Worm (Caenorhabditis elegans) whole organism, mixed stage, embryonic: ENCODE measurements around the gene Y69A2AR.22.

Experiments
- drap-1 ChIP-seq: fragments of 200-800 bp; sonication (Bioruptor generic); optimal IDR thresholded peaks from 3 replicates; lab custom pipeline; 2018; ENCODE audit warnings: mild to moderate bottlenecking, missing genetic modification characterization, missing compliant biosample characterization
- lin-13 ChIP-seq: fragments of 150-350 bp; optimal IDR thresholded peaks from 2 replicates; lab custom pipeline; 2014; ENCODE audit warnings: missing biosample characterization, missing genetic modification characterization
- lin-32 ChIP-seq: fragments of 200-800 bp; sonication (Bioruptor generic); optimal IDR thresholded peaks from 2 replicates; lab custom pipeline; 2018; ENCODE audit warnings: mild to moderate bottlenecking, missing genetic modification characterization, missing compliant biosample characterization
- mls-2 ChIP-seq: sonication (generic microtip); optimal IDR thresholded peaks from 2 replicates; lab custom pipeline; 2016; ENCODE audit warnings: mild to moderate bottlenecking, missing genetic modification characterization, moderate library complexity, missing compliant biosample characterization
- nhr-12 ChIP-seq: fragments of 150-350 bp; optimal IDR thresholded peaks from 2 replicates; lab custom pipeline; 2014; ENCODE audit warnings: missing biosample characterization, missing genetic modification characterization
- nhr-28 ChIP-seq: fragments of 150-350 bp; optimal IDR thresholded peaks from 2 replicates; lab custom pipeline; 2014; ENCODE audit warnings: missing biosample characterization, missing genetic modification characterization
- snpc-4 ChIP-seq: fragments of 150-350 bp; optimal IDR thresholded peaks from 2 replicates; lab custom pipeline; 2014; ENCODE audit warnings: missing biosample characterization, missing genetic modification characterization
- unc-39 ChIP-seq: fragments of 150-350 bp; optimal IDR thresholded peaks from 2 replicates; lab custom pipeline; 2014; ENCODE audit warnings: missing biosample characterization, missing genetic modification characterization
- ztf-11 ChIP-seq: fragments of 150-350 bp; optimal IDR thresholded peaks from 2 replicates; lab custom pipeline; 2014; ENCODE audit warnings: missing biosample characterization, missing genetic modification characterization

ce11 chrIV:2548766-2549165 is 41.0 kb upstream of the Y69A2AR.22 start:
- TF ChIP-seq ztf-11 = no peak
- TF ChIP-seq lin-13 (tag; lab: Kevin White, UChicago) = no peak
- TF ChIP-seq nhr-28 (tag; lab: Kevin White, UChicago) = no peak
- no peak for TF ChIP-seq nhr-12 (tag; lab: Kevin White, UChicago)
- TF ChIP-seq mls-2 (tag; lab: Kevin White, UChicago) = no peak
- no peak for TF ChIP-seq snpc-4 (tag; lab: Kevin White, UChicago)
- no peak for TF ChIP-seq drap-1 (GFP tag; lab: Kevin White, UChicago)
- TF ChIP-seq unc-39 (tag; lab: Kevin White, UChicago) = no peak
- TF ChIP-seq lin-32 (GFP tag; lab: Kevin White, UChicago) = no peak
